Worm (Caenorhabditis elegans) whole organism, L2 larva: ENCODE data around the gene F26A1.1.
A peak's percentile ranks its signal among the peaks of the same experiment; 100 is the strongest.

ENCODE experiments used
- C34F6.9 ChIP-seq: fragments of 150-350 bp; optimal IDR thresholded peaks from 2 replicates; lab custom pipeline; 2014; ENCODE audit warnings: missing biosample characterization, missing genetic modification characterization
- F13H6.1 ChIP-seq: sonication (generic microtip); optimal IDR thresholded peaks from 2 replicates; lab custom pipeline; 2016; ENCODE audit warnings: missing genetic modification characterization, missing compliant biosample characterization
- Y55F3AM.14 ChIP-seq: fragments of 200-800 bp; sonication (Bioruptor generic); optimal IDR thresholded peaks from 2 replicates; lab custom pipeline; 2018; ENCODE audit warnings: mild to moderate bottlenecking, missing genetic modification characterization, missing compliant biosample characterization
- aly-2 ChIP-seq: fragments of 150-350 bp; optimal IDR thresholded peaks from 2 replicates; lab custom pipeline; 2014; ENCODE audit warnings: missing biosample characterization, missing genetic modification characterization
- ama-1 ChIP-seq: fragments of 150-350 bp; optimal IDR thresholded peaks from 2 replicates; lab custom pipeline; 2018; ENCODE audit warnings: inconsistent platforms
- blmp-1 ChIP-seq: sonication (generic microtip); optimal IDR thresholded peaks from 2 replicates; lab custom pipeline; 2017; ENCODE audit warnings: missing genetic modification characterization, mild to moderate bottlenecking, missing compliant biosample characterization, antibody characterized with exemption, moderate library complexity; ENCODE audit not compliant: insufficient read depth
- ceh-16 ChIP-seq: fragments of 150-350 bp; optimal IDR thresholded peaks from 2 replicates; lab custom pipeline; 2014; ENCODE audit warnings: missing biosample characterization, missing genetic modification characterization
- ceh-82 ChIP-seq: fragments of 150-350 bp; optimal IDR thresholded peaks from 2 replicates; lab custom pipeline; 2014; ENCODE audit warnings: missing biosample characterization, missing genetic modification characterization
- crh-2 ChIP-seq: sonication (generic microtip); optimal IDR thresholded peaks from 2 replicates; lab custom pipeline; 2017; ENCODE audit warnings: missing biosample characterization, missing genetic modification characterization
- dmd-4 ChIP-seq: sonication (generic microtip); optimal IDR thresholded peaks from 2 replicates; lab custom pipeline; 2017; ENCODE audit warnings: missing biosample characterization, missing genetic modification characterization
- fos-1 ChIP-seq: fragments of 150-350 bp; optimal IDR thresholded peaks from 2 replicates; lab custom pipeline; 2014; ENCODE audit warnings: missing biosample characterization, missing genetic modification characterization
- gmeb-1 ChIP-seq: fragments of 150-350 bp; optimal IDR thresholded peaks from 2 replicates; lab custom pipeline; 2014; ENCODE audit warnings: missing biosample characterization, missing genetic modification characterization
- lin-11 ChIP-seq: fragments of 150-350 bp; sonication (generic microtip); optimal IDR thresholded peaks from 2 replicates; lab custom pipeline; 2014; ENCODE audit warnings: missing biosample characterization, missing genetic modification characterization, inconsistent platforms, mixed read lengths
- lin-13 ChIP-seq: fragments of 150-350 bp; optimal IDR thresholded peaks from 2 replicates; lab custom pipeline; 2014; ENCODE audit warnings: missing biosample characterization, missing genetic modification reagents, missing genetic modification characterization
- mab-5 ChIP-seq: fragments of 150-350 bp; optimal IDR thresholded peaks from 2 replicates; lab custom pipeline; 2014; ENCODE audit warnings: missing biosample characterization, missing genetic modification characterization
- mbf-1 ChIP-seq: sonication (generic microtip); optimal IDR thresholded peaks from 2 replicates; lab custom pipeline; 2017; ENCODE audit warnings: missing biosample characterization, missing genetic modification characterization
- nhr-129 ChIP-seq: fragments of 150-350 bp; optimal IDR thresholded peaks from 2 replicates; lab custom pipeline; 2014; ENCODE audit warnings: missing biosample characterization, missing genetic modification characterization
- nhr-21 ChIP-seq: fragments of 150-350 bp; optimal IDR thresholded peaks from 2 replicates; lab custom pipeline; 2014; ENCODE audit warnings: missing biosample characterization, missing genetic modification characterization
- nhr-23 ChIP-seq: fragments of 150-350 bp; optimal IDR thresholded peaks from 2 replicates; lab custom pipeline; 2014; ENCODE audit warnings: missing biosample characterization, missing genetic modification reagents, missing genetic modification characterization
- nhr-6 ChIP-seq: fragments of 150-350 bp; optimal IDR thresholded peaks from 2 replicates; lab custom pipeline; 2014; ENCODE audit warnings: missing biosample characterization, missing genetic modification characterization
- peb-1 ChIP-seq: fragments of 150-350 bp; optimal IDR thresholded peaks from 2 replicates; lab custom pipeline; 2014; ENCODE audit warnings: missing biosample characterization, missing genetic modification characterization
- sma-3 ChIP-seq: sonication (generic microtip); optimal IDR thresholded peaks from 2 replicates; lab custom pipeline; 2016; ENCODE audit warnings: missing genetic modification reagents, missing genetic modification characterization, missing compliant biosample characterization
- sma-9 ChIP-seq, 2 experiments: fragments of 150-350 bp in 1 of 2; sonication (generic microtip) in 1 of 2; optimal IDR thresholded peaks; 2 replicates each; lab custom pipeline; 2014 to 2016; ENCODE audit warnings: missing genetic modification characterization in 2 of 2, mild to moderate bottlenecking in 1 of 2, missing biosample characterization in 1 of 2, missing compliant biosample characterization in 1 of 2, missing genetic modification reagents in 1 of 2, moderate library complexity in 1 of 2
- snpc-4 ChIP-seq: fragments of 150-350 bp; optimal IDR thresholded peaks from 2 replicates; lab custom pipeline; 2014; ENCODE audit warnings: missing biosample characterization, missing genetic modification characterization
- unc-62 ChIP-seq: fragments of 150-350 bp; optimal IDR thresholded peaks from 2 replicates; lab custom pipeline; 2014; ENCODE audit warnings: missing biosample characterization, missing genetic modification reagents, missing genetic modification characterization
- ztf-1 ChIP-seq: fragments of 200-800 bp; sonication (Bioruptor generic); conservative IDR thresholded peaks from 2 replicates; pipeline ENCODE4 v1.3.6; 2022; ENCODE audit warnings: missing genetic modification characterization, missing compliant biosample characterization
- ztf-11 ChIP-seq: sonication (generic microtip); optimal IDR thresholded peaks from 2 replicates; lab custom pipeline; 2017; ENCODE audit warnings: missing biosample characterization, missing genetic modification characterization
- ztf-4 ChIP-seq: fragments of 150-350 bp; optimal IDR thresholded peaks from 2 replicates; lab custom pipeline; 2014; ENCODE audit warnings: missing biosample characterization, missing genetic modification characterization

Gene F26A1.1

DNA sequence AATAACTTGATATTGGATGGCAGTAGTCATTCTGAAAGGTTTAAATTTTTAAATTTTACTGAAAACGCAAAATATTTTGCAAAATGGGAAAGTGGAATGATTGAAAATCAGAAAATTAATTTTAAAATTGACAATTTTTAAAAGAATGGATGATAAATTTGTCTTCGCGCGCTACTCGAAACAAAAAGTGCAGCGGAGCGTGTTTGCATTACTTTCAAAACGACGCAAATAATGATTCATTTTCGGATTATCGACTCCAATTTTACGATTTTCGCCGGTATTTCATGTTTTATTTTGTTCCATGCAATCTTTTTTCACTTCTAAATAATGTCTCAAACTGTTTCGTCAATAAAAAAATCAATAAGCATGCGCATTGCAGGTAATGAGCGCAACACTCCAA is 28.0 kb downstream of the F26A1.1 start, which contains the start of the genes tost-1 and arx-6 (continued):
- TF ChIP-seq ztf-4 (no peak), lin-11 (no peak), aly-2 (tag; lab: Kevin White, UChicago) (no peak), nhr-23 (tag; lab: Kevin White, UChicago) (no peak), unc-62 (GFP tag; lab: Kevin White, UChicago) (no peak), ceh-16 (tag; lab: Kevin White, UChicago) (no peak), crh-2 (tag; lab: Kevin White, UChicago) (peak; percentile 15), ama-1 (lab: Kevin White, UChicago) (no peak), lin-13 (GFP tag; lab: Kevin White, UChicago) (no peak), peb-1 (tag; lab: Kevin White, UChicago) (no peak), nhr-129 (tag; lab: Kevin White, UChicago) (peak; percentile 54), ztf-11 (no peak), ceh-82 (tag; lab: Kevin White, UChicago) (no peak), C34F6.9 (tag; lab: Kevin White, UChicago) (peak; percentile 66), sma-9 (GFP tag; optimal IDR thresholded peaks at IDR 0.05; lab: Kevin White, UChicago) (no peak), sma-9 (tag; optimal IDR thresholded peaks at IDR 0.05; lab: Kevin White, UChicago) (no peak), fos-1 (peak; percentile 68), blmp-1 (tag; lab: Kevin White, UChicago) (no peak), snpc-4 (tag; lab: Kevin White, UChicago) (no peak)

DNA sequence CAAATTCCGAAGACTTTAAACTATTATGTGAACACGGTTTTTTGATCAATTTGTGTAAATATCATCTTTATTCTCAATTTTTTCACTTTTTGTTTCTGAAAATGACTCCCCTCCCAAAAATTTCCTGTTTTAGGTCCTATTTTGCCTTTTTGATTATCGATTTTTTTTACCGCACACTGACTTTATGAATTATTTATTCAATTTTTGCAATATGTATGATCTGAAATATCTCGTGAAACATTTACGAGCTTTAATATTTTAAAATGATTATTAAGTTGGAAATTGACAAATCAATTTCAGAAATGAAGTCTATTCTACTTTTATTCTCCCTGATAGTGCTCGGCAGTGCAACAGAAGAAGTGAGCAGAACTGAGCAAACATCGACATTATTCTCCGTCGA is 29.1 kb downstream of the F26A1.1 start, which contains the start of gene C35D10.1:
C35D10.1 (plus strand) TSS at position 301 of the 400 bp plus-strand sequence.
- TF ChIP-seq nhr-21 (tag; lab: Kevin White, UChicago) (no peak), ztf-1 (GFP tag; lab: Robert Waterston, UW) (no peak), gmeb-1 (tag; lab: Kevin White, UChicago) (no peak), ceh-16 (tag; lab: Kevin White, UChicago) (no peak), ztf-4 (no peak), Y55F3AM.14 (no peak), dmd-4 (tag; lab: Kevin White, UChicago) (no peak), crh-2 (tag; lab: Kevin White, UChicago) (no peak), lin-11 (no peak), F13H6.1 (no peak), ceh-82 (tag; lab: Kevin White, UChicago) (no peak), nhr-129 (tag; lab: Kevin White, UChicago) (no peak), mbf-1 (tag; lab: Kevin White, UChicago) (no peak), mab-5 (tag; lab: Kevin White, UChicago) (no peak), ama-1 (lab: Kevin White, UChicago) (no peak), unc-62 (GFP tag; lab: Kevin White, UChicago) (no peak), blmp-1 (tag; lab: Kevin White, UChicago) (no peak), nhr-23 (tag; lab: Kevin White, UChicago) (no peak), peb-1 (tag; lab: Kevin White, UChicago) (no peak)

DNA sequence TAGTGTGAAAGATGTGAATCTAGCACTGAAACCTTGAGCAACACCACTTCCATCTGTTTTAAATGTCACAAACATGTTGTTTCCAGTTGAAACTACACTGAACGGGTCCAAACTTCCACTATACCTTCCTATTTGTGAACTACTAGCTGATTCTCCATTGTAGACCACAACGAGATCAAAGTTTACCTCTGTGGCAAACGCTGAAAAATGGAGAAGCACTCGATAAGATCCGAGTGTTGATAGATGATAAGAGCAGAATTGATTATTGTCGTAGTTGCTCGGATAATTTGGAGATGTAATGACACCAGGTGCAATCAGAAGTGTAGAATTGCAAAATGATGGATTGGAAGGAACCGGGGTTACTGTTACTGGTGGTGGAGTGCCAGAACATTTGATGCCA is 31.6 kb downstream of the F26A1.1 start:
- TF ChIP-seq lin-13 (GFP tag; lab: Kevin White, UChicago) (no peak), sma-3 (GFP tag; lab: Kevin White, UChicago) (no peak), fos-1 (peak; percentile 24)

DNA sequence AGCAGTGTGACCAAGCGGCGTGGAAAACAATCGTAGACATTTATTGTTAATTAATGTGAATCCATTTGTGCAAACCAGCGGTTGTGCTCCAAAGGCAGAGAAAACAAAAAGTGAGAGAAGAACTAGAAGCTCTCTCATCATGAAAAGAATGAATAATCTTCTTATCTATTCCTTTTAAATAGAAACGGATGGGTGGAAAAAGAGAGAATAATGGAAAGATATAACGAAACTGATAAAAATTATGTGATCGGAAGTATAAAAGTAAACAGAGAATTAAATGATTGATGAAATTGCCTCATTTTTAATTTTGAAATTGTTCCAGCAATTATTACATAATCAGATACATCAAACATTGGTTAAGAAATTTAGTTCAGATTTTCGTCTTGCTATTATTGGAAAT is 33.1 kb downstream of the F26A1.1 start, which contains the start of gene clec-5:
clec-5 (minus strand) TSS at position 178 of the 400 bp plus-strand sequence.
- TF ChIP-seq fos-1 = peak; percentile 77
- TF ChIP-seq nhr-23 (tag; lab: Kevin White, UChicago) = no peak
- TF ChIP-seq lin-11 = no peak
- no peak for TF ChIP-seq nhr-6 (tag; lab: Kevin White, UChicago)
- TF ChIP-seq ceh-16 (tag; lab: Kevin White, UChicago) = no peak
- no peak for TF ChIP-seq sma-3 (GFP tag; lab: Kevin White, UChicago)

DNA sequence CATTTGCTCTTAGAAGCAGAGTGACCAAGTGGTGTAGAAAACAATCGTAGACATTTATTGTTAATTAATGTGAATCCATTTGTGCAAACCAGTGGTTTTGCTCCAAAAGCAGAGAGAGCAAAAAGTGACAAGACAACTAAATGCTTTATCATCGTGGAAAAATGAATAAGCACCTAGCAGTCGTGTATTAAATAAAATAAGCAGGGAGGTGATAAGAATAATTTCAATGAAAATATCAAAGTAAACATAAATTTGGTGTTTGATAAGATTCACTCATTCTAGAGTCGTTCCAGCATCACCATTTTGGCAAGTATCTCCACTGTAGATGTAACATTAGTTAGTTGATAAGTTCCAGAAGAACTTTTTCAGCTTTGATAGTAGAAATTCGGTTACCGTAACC is 37.0 kb downstream of the F26A1.1 start, which contains the start of gene clec-6:
clec-6 (minus strand) TSS at position 154 of the 400 bp plus-strand sequence.
- TF ChIP-seq fos-1 = peak; percentile 84
- no peak for TF ChIP-seq C34F6.9 (tag; lab: Kevin White, UChicago)
- TF ChIP-seq, all 48 proteins: peak for 1

DNA sequence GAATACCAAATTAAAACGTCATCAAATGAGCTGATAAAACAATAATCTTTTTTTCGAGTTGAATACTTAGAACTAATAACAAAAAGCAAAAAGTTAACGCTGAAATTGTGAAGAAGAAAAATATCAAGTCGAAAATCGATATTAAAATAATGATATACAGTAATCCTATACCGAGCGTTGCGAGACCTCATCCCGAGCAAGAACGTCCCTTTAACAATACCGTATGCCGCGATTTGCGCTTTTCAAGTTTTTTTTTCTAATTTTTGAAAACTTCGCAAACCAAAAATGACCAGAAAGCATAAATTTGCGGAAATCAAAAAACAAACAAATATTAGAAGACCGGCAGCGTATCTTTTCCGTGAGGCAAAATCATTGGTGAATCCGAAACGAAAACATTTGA is 40.7 kb downstream of the F26A1.1 start, which contains the start of gene F26F4.5:
F26F4.5 (minus strand) TSS at position 256 of the 400 bp plus-strand sequence.
- no peak for TF ChIP-seq ceh-16 (tag; lab: Kevin White, UChicago)
